Fruit fly (Drosophila melanogaster) whole organism, embryonic: ENCODE data around the gene Gale.

ENCODE experiments used
- Adf1 ChIP-seq: fragments of 200-800 bp; sonication (Bioruptor generic); IDR thresholded peaks from 2 replicates; pipeline ENCODE4 v1.3.6; 2022; ENCODE audit warnings: missing biosample characterization, missing genetic modification characterization
- Antp ChIP-seq: fragments of 200-800 bp; sonication (Bioruptor generic); optimal IDR thresholded peaks from 3 replicates; lab custom pipeline; 2016; ENCODE audit warnings: missing biosample characterization, missing genetic modification characterization
- CG10147 ChIP-seq: fragments of 200-800 bp; sonication (Bioruptor generic); optimal IDR thresholded peaks from 2 replicates; lab custom pipeline; 2019; ENCODE audit warnings: missing biosample characterization, mild to moderate bottlenecking, missing genetic modification characterization, moderate library complexity
- CG10267 ChIP-seq: fragments of 200-800 bp; sonication (Bioruptor generic); optimal IDR thresholded peaks from 2 replicates; lab custom pipeline; 2018; ENCODE audit warnings: missing biosample characterization, mild to moderate bottlenecking, missing genetic modification characterization, moderate library complexity
- CG12071 ChIP-seq: fragments of 200-800 bp; sonication (Bioruptor generic); optimal IDR thresholded peaks from 3 replicates; lab custom pipeline; 2018; ENCODE audit warnings: missing biosample characterization, mild to moderate bottlenecking, missing genetic modification characterization
- CG12299 ChIP-seq: fragments of 200-800 bp; sonication (Bioruptor generic); optimal IDR thresholded peaks from 2 replicates; lab custom pipeline; 2018; ENCODE audit warnings: missing biosample characterization, mild to moderate bottlenecking, missing genetic modification characterization
- CG12744 ChIP-seq: fragments of 200-800 bp; sonication (Bioruptor generic); optimal IDR thresholded peaks from 2 replicates; lab custom pipeline; 2016; ENCODE audit warnings: missing biosample characterization, missing genetic modification characterization
- CG14710 ChIP-seq: fragments of 200-800 bp; sonication (Bioruptor generic); optimal IDR thresholded peaks from 3 replicates; lab custom pipeline; 2019; ENCODE audit warnings: missing biosample characterization, mild to moderate bottlenecking, missing genetic modification characterization, moderate library complexity
- CG15073 ChIP-seq: fragments of 200-800 bp; sonication (Bioruptor generic); optimal IDR thresholded peaks from 2 replicates; lab custom pipeline; 2016; ENCODE audit warnings: missing biosample characterization, missing genetic modification characterization
- CG15479 ChIP-seq: fragments of 200-800 bp; sonication (Bioruptor generic); optimal IDR thresholded peaks from 3 replicates; lab custom pipeline; 2019; ENCODE audit warnings: missing biosample characterization, mild to moderate bottlenecking, missing genetic modification characterization, moderate library complexity
- CG17385 ChIP-seq: fragments of 200-800 bp; sonication (Bioruptor generic); optimal IDR thresholded peaks from 3 replicates; lab custom pipeline; 2018; ENCODE audit warnings: missing biosample characterization, mild to moderate bottlenecking, missing genetic modification characterization
- CG32532 ChIP-seq: fragments of 200-800 bp; sonication (Bioruptor generic); IDR thresholded peaks from 2 replicates; pipeline ENCODE4 v1.3.6; 2022; ENCODE audit warnings: missing biosample characterization, missing genetic modification characterization
- CG32772 ChIP-seq: fragments of 200-800 bp; sonication (Bioruptor generic); IDR thresholded peaks from 2 replicates; pipeline ENCODE4 v1.3.6; 2022; ENCODE audit warnings: missing biosample characterization, missing genetic modification characterization
- CG4730 ChIP-seq: fragments of 200-800 bp; sonication (Bioruptor generic); IDR thresholded peaks from 2 replicates; pipeline ENCODE4 v1.3.6; 2022; ENCODE audit warnings: missing biosample characterization, missing genetic modification characterization
- CG4854 ChIP-seq: fragments of 200-800 bp; sonication (Bioruptor generic); optimal IDR thresholded peaks from 2 replicates; lab custom pipeline; 2016; ENCODE audit warnings: missing biosample characterization, missing genetic modification characterization, inconsistent platforms
- CG6689 ChIP-seq: fragments of 200-800 bp; sonication (Bioruptor generic); IDR thresholded peaks from 2 replicates; pipeline ENCODE4 v1.3.6; 2022; ENCODE audit warnings: missing biosample characterization, missing genetic modification characterization
- CG7839 ChIP-seq: fragments of 200-800 bp; sonication (Bioruptor generic); optimal IDR thresholded peaks from 3 replicates; lab custom pipeline; 2018; ENCODE audit warnings: missing biosample characterization, mild to moderate bottlenecking, missing genetic modification characterization, moderate library complexity
- CG9932 ChIP-seq: fragments of 200-800 bp; sonication (Bioruptor generic); IDR thresholded peaks from 2 replicates; pipeline ENCODE4 v1.3.6; 2022; ENCODE audit warnings: missing biosample characterization, missing genetic modification characterization
- CTCF ChIP-seq: fragments of 200-800 bp; sonication (Bioruptor generic); optimal IDR thresholded peaks from 2 replicates; lab custom pipeline; 2017; ENCODE audit warnings: missing biosample characterization, mild to moderate bottlenecking, missing genetic modification characterization, moderate library complexity
- CoRest ChIP-seq: fragments of 200-800 bp; sonication (Bioruptor generic); optimal IDR thresholded peaks from 3 replicates; lab custom pipeline; 2018; ENCODE audit warnings: missing biosample characterization, mild to moderate bottlenecking, missing genetic modification characterization, moderate library complexity
- Dbx ChIP-seq: fragments of 200-800 bp; sonication (Bioruptor generic); IDR thresholded peaks from 3 replicates; pipeline ENCODE4 v1.3.6; 2022; ENCODE audit warnings: missing biosample characterization, missing genetic modification characterization
- Deaf1 ChIP-seq: fragments of 200-800 bp; optimal IDR thresholded peaks from 3 replicates; lab custom pipeline; 2019; ENCODE audit warnings: missing biosample characterization, mild to moderate bottlenecking, missing genetic modification characterization, moderate library complexity
- Dp ChIP-seq: fragments of 200-800 bp; sonication (Bioruptor generic); optimal IDR thresholded peaks from 2 replicates; lab custom pipeline; 2018; ENCODE audit warnings: missing biosample characterization, mild to moderate bottlenecking, missing genetic modification characterization, moderate library complexity
- Dref ChIP-seq: fragments of 200-800 bp; sonication (Bioruptor generic); IDR thresholded peaks from 2 replicates; pipeline ENCODE4 v1.3.6; 2022; ENCODE audit warnings: missing biosample characterization, missing genetic modification characterization
- E2f2 ChIP-seq: fragments of 200-800 bp; sonication (Bioruptor generic); IDR thresholded peaks from 2 replicates; pipeline ENCODE4 v1.3.6; 2022; ENCODE audit warnings: missing biosample characterization, missing genetic modification characterization
- Eip74EF ChIP-seq, 2 experiments: fragments of 200-800 bp in 1 of 2; fragments of >200 bp in 1 of 2; sonication (Bioruptor generic) in 1 of 2; optimal IDR thresholded peaks; 2 replicates each; lab custom pipeline; 2017 to 2019; ENCODE audit warnings: missing biosample characterization in 2 of 2, missing genetic modification characterization in 2 of 2, mild to moderate bottlenecking in 1 of 2, moderate library complexity in 1 of 2
- GATAe ChIP-seq: fragments of 200-800 bp; sonication (Bioruptor generic); conservative IDR thresholded peaks from 2 replicates; pipeline ENCODE4 v1.3.6; 2022; ENCODE audit warnings: missing biosample characterization, missing genetic modification characterization
- MESR4 ChIP-seq: fragments of 200-800 bp; sonication (Bioruptor generic); optimal IDR thresholded peaks from 2 replicates; lab custom pipeline; 2018; ENCODE audit warnings: missing biosample characterization, mild to moderate bottlenecking, missing genetic modification characterization, moderate library complexity
- Nf-YB ChIP-seq: fragments of 200-800 bp; sonication (Bioruptor generic); optimal IDR thresholded peaks from 3 replicates; lab custom pipeline; 2019; ENCODE audit warnings: missing biosample characterization, mild to moderate bottlenecking, missing genetic modification characterization, moderate library complexity
- Rfx ChIP-seq: fragments of 200-800 bp; sonication (Bioruptor generic); IDR thresholded peaks from 2 replicates; pipeline ENCODE4 v1.3.6; 2022; ENCODE audit warnings: missing biosample characterization, missing genetic modification characterization
- Sin3A ChIP-seq: fragments of >200 bp; optimal IDR thresholded peaks from 2 replicates; lab custom pipeline; 2018
- amos ChIP-seq: fragments of 200-800 bp; sonication (Bioruptor generic); IDR thresholded peaks from 2 replicates; pipeline ENCODE4 v1.3.6; 2022; ENCODE audit warnings: missing biosample characterization, missing genetic modification characterization; ENCODE audit not compliant: partially characterized antibody
- bbx ChIP-seq: fragments of 200-800 bp; sonication (Bioruptor generic); IDR thresholded peaks from 2 replicates; pipeline ENCODE4 v1.3.6; 2022; ENCODE audit warnings: missing biosample characterization, missing genetic modification characterization; ENCODE audit not compliant: partially characterized antibody
- chinmo ChIP-seq: fragments of 200-800 bp; sonication (Bioruptor generic); IDR thresholded peaks from 4 replicates; pipeline ENCODE4 v1.3.6; 2022; ENCODE audit warnings: missing biosample characterization, missing genetic modification characterization; ENCODE audit not compliant: partially characterized antibody
- ci ChIP-seq: fragments of 200-800 bp; sonication (Bioruptor generic); IDR thresholded peaks from 3 replicates; pipeline ENCODE4 v1.3.6; 2022; ENCODE audit warnings: missing biosample characterization, missing genetic modification characterization
- croc ChIP-seq: fragments of 200-800 bp; sonication (Bioruptor generic); conservative IDR thresholded peaks from 3 replicates; pipeline ENCODE4 v1.3.6; 2022; ENCODE audit warnings: missing biosample characterization, missing genetic modification characterization
- cwo ChIP-seq: fragments of 200-800 bp; sonication (Bioruptor generic); optimal IDR thresholded peaks from 3 replicates; lab custom pipeline; 2017; ENCODE audit warnings: missing biosample characterization, missing genetic modification characterization, mild to moderate bottlenecking, moderate library complexity, missing genetic modification reagents
- hkb ChIP-seq, 2 experiments: fragments of 200-800 bp in 1 of 2; fragments of >200 bp in 1 of 2; sonication (Bioruptor generic) in 1 of 2; IDR thresholded peaks in 1 of 2; optimal IDR thresholded peaks in 1 of 2; 2 replicates each; pipeline versions ENCODE4 v1.3.6 to Lab custom; 2017 to 2022; ENCODE audit warnings: missing biosample characterization in 1 of 2, missing genetic modification characterization in 1 of 2
- jing ChIP-seq: fragments of 200-800 bp; sonication (Bioruptor generic); optimal IDR thresholded peaks from 2 replicates; lab custom pipeline; 2018; ENCODE audit warnings: missing biosample characterization, mild to moderate bottlenecking, missing genetic modification characterization
- jumu ChIP-seq: fragments of 200-800 bp; sonication (Bioruptor generic); optimal IDR thresholded peaks from 3 replicates; lab custom pipeline; 2016; ENCODE audit warnings: missing biosample characterization, missing genetic modification characterization
- ken ChIP-seq: fragments of 200-800 bp; sonication (Bioruptor generic); IDR thresholded peaks from 3 replicates; pipeline ENCODE4 v1.3.6; 2022; ENCODE audit warnings: missing biosample characterization, missing genetic modification characterization
- knrl ChIP-seq: fragments of 200-800 bp; sonication (Bioruptor generic); IDR thresholded peaks from 3 replicates; pipeline ENCODE4 v1.3.6; 2022; ENCODE audit warnings: missing biosample characterization, missing genetic modification characterization; ENCODE audit not compliant: partially characterized antibody
- nerfin-2 ChIP-seq: fragments of 200-800 bp; sonication (Bioruptor generic); IDR thresholded peaks from 2 replicates; pipeline ENCODE4 v1.3.6; 2022; ENCODE audit warnings: missing biosample characterization, missing genetic modification characterization; ENCODE audit not compliant: partially characterized antibody
- phol ChIP-seq: fragments of 200-800 bp; sonication (Bioruptor generic); optimal IDR thresholded peaks from 3 replicates; lab custom pipeline; 2018; ENCODE audit warnings: missing biosample characterization, mild to moderate bottlenecking, missing genetic modification characterization, moderate library complexity
- sd ChIP-seq: fragments of 200-800 bp; sonication (Bioruptor generic); optimal IDR thresholded peaks from 3 replicates; lab custom pipeline; 2018; ENCODE audit warnings: missing biosample characterization, mild to moderate bottlenecking, missing genetic modification characterization, moderate library complexity
- sens-2 ChIP-seq: fragments of 200-800 bp; sonication (Bioruptor generic); IDR thresholded peaks from 2 replicates; pipeline ENCODE4 v1.3.6; 2022; ENCODE audit warnings: missing biosample characterization, missing genetic modification characterization
- sna ChIP-seq: fragments of 200-800 bp; sonication (Bioruptor generic); IDR thresholded peaks from 2 replicates; pipeline ENCODE4 v1.3.6; 2022; ENCODE audit warnings: missing biosample characterization, missing genetic modification characterization; ENCODE audit not compliant: partially characterized antibody
- tin ChIP-seq: fragments of 200-800 bp; sonication (Bioruptor generic); optimal IDR thresholded peaks from 3 replicates; lab custom pipeline; 2016; ENCODE audit warnings: missing biosample characterization, missing genetic modification characterization

Gale gene

dm6 chr3L:648155-649024 lies at the start of gene Gale (continued):
- TF ChIP-seq CG12744 (GFP tag; lab: Kevin White, UChicago) (no peak), CG9932 (GFP tag; lab: Robert Waterston, UW) (no peak; the same call in 1 of the 2 replicates), GATAe (GFP tag; lab: Robert Waterston, UW) (peak; percentile 58), sd (tag; lab: Kevin White, UChicago) (peak; percentile 70), phol (peak; percentile 6), Eip74EF (GFP tag; optimal IDR thresholded peaks at IDR 0.05; lab: Kevin White, UChicago) (peak in 1 of 2 experiments; percentile 62), CG12071 (GFP tag; lab: Kevin White, UChicago) (no peak), ken (GFP tag; lab: Robert Waterston, UW) (no peak), MESR4 (GFP tag; lab: Kevin White, UChicago) (peak; percentile 33), CG10147 (no peak), nerfin-2 (GFP tag; lab: Robert Waterston, UW) (no peak), Sin3A (lab: Kevin White, UChicago) (peak; percentile 65), Deaf1 (peak; percentile 47), CG6689 (GFP tag; lab: Robert Waterston, UW) (no peak), Rfx (peak; percentile 55), Dbx (GFP tag; lab: Robert Waterston, UW) (0 out of 3 replicates have a peak, but pooled peaks have one; percentile 28), CG7839 (peak; percentile 34), E2f2 (GFP tag; lab: Robert Waterston, UW) (peak; percentile 88), CG4854 (GFP tag; lab: Kevin White, UChicago) (no peak), tin (GFP tag; lab: Kevin White, UChicago) (no peak), CG14710 (tag; lab: Kevin White, UChicago) (peak; percentile 22), bbx (peak; percentile 74), hkb (optimal IDR thresholded peaks at IDR 0.05; lab: Kevin White, UChicago) (peak; percentile 92), hkb (GFP tag; IDR thresholded peaks at IDR 0.05; lab: Robert Waterston, UW) (0 out of 2 replicates have a peak, but pooled peaks have one; percentile 35), jumu (GFP tag; lab: Kevin White, UChicago) (peak; percentile 2), amos (peak; percentile 73), sens-2 (GFP tag; lab: Robert Waterston, UW) (no peak), jing (GFP tag; lab: Kevin White, UChicago) (no peak), CG10267 (peak; percentile 72), Dref (GFP tag; lab: Robert Waterston, UW) (peak; percentile 87), CG17385 (GFP tag; lab: Kevin White, UChicago) (peak; percentile 28), sna (peak; percentile 48; the same call in 1 of the 2 replicates), Nf-YB (GFP tag; lab: Kevin White, UChicago) (no peak), knrl (GFP tag; lab: Robert Waterston, UW) (peak; percentile 71), croc (GFP tag; lab: Robert Waterston, UW) (no peak), Dp (GFP tag; lab: Kevin White, UChicago) (peak; percentile 71), CG15479 (GFP tag; lab: Kevin White, UChicago) (no peak), ci (GFP tag; lab: Robert Waterston, UW) (peak; percentile 48; the same call in 1 of the 3 replicates), CoRest (tag; lab: Kevin White, UChicago) (no peak), CG32532 (GFP tag; lab: Robert Waterston, UW) (peak; percentile 24; the same call in 1 of the 2 replicates), cwo (GFP tag; lab: Kevin White, UChicago) (peak; percentile 41), Antp (GFP tag; lab: Kevin White, UChicago) (no peak), chinmo (GFP tag; lab: Robert Waterston, UW) (peak; percentile 97), CTCF (GFP tag; lab: Kevin White, UChicago) (peak; percentile 4), Adf1 (GFP tag; lab: Robert Waterston, UW) (peak; percentile 7; the same call in 1 of the 2 replicates), CG4730 (GFP tag; lab: Robert Waterston, UW) (no peak), CG12299 (tag; lab: Kevin White, UChicago) (no peak), CG15073 (GFP tag; lab: Kevin White, UChicago) (no peak), CG32772 (0 out of 2 replicates have a peak, but pooled peaks have one; percentile 6)
